Fruit fly (Drosophila melanogaster): ENCODE results near the gene pho.
A peak's percentile ranks its signal among the peaks of the same experiment; 100 is the strongest.

Gene pho

dm6 chr4:1182809-1183208, 1.4 kb upstream of the pho start:
- TF ChIP-seq Eip75B (GFP tag; optimal IDR thresholded peaks at IDR 0.05) (no peak), CG15336 (GFP tag; IDR thresholded peaks at IDR 0.05) (no peak), net (GFP tag; optimal IDR thresholded peaks at IDR 0.05) (no peak), svp (GFP tag) (no peak), CG10669 (GFP tag; optimal IDR thresholded peaks at IDR 0.05) (no peak)

DNA sequence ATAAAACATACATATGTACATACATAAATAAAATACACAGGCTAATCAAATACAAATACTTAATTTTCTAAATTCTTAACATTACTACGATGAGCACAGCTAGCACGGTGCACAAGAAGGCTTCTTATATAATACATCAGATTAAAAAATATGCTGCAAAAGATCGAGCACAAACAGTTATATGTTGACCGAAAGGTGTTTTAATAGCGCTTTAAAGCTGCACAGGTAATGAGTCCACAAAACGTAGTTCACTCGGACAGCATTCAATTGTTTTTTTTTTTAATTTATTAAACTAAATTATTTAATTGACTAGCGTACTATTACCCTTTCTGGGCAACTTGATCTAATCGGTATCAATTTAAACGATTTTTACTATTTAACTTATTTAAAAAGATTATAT, 6.3 kb downstream of the pho start:
- no peak for TF ChIP-seq Lpt (GFP tag; optimal IDR thresholded peaks at IDR 0.05)
- no peak for TF ChIP-seq topi (GFP tag; optimal IDR thresholded peaks at IDR 0.05)
- TF ChIP-seq CG32006 (GFP tag; optimal IDR thresholded peaks at IDR 0.05) = no peak
- TF ChIP-seq CG6854 (GFP tag; optimal IDR thresholded peaks at IDR 0.05) = no peak
- no peak for TF ChIP-seq Sox15 (GFP tag; optimal IDR thresholded peaks at IDR 0.05)
- no peak for TF ChIP-seq CG10631 (GFP tag; optimal IDR thresholded peaks at IDR 0.05)

dm6 chr4:1162058-1162457, 19.4 kb downstream of the pho start, which contains the start of gene CG32017:
TSS of gene CG32017 (minus strand) at chr4:1162158.
- TF ChIP-seq CG6792 (GFP tag; optimal IDR thresholded peaks at IDR 0.05) = no peak
- no peak for TF ChIP-seq Hr38 (GFP tag; optimal IDR thresholded peaks at IDR 0.05)

DNA sequence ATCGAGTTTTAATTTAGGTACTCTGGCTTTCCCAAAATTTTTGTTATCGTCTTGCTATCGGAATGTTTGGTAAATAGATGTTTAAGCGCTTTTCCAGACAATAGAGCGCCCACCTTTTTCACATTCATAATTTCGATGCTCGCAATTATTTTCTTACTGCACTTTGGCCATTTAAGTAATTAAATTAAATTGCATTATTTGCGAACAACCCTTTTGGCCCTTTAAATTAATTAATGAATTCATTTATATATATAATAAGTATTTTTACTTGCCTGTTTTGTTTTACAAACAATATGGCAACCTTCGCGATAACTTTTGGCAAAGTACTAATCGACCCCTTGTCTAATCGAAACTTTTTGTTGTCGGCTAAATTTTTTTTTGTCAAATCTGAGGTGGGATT, 25.1 kb downstream of the pho start:
- TF ChIP-seq fd59A (GFP tag; optimal IDR thresholded peaks at IDR 0.05) = no peak
- TF ChIP-seq CG16779 (tag; optimal IDR thresholded peaks at IDR 0.05) = no peak
- TF ChIP-seq Ets96B (tag; optimal IDR thresholded peaks at IDR 0.05) = no peak

DNA sequence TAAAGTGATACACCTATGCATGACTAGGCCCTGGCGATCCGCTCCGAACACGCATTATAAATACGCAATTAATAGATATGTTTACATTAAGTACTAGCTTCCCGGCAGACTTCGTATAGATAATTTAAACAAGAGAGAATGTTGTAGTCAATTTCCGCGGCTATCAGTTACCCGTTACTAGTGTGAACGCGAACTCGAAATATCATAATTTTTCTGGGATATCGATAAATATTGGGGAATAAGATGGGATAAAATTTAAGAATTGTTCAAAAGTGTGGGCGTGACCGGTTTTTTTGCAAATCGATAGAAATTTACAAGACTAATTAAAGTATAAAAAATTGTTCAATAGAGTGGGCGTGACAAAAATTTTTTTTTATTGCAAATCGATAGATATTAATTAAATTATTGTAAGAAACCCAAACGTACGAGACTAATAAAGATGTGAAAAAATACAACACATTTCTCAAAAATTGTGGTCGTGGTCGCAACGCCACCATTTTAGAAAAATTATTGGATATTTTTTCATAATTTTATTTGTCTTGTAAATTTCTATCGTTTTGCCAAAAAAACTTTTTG, 33.4 kb downstream of the pho start:
- TF ChIP-seq Sox102F (GFP tag; optimal IDR thresholded peaks at IDR 0.05) (no peak), cyc (GFP tag; optimal IDR thresholded peaks at IDR 0.05) (no peak), CG8319 (GFP tag; optimal IDR thresholded peaks at IDR 0.05) (no peak), OdsH (GFP tag; optimal IDR thresholded peaks at IDR 0.05) (no peak), CG8632 (GFP tag; optimal IDR thresholded peaks at IDR 0.05) (no peak), CG11902 (GFP tag; optimal IDR thresholded peaks at IDR 0.05) (no peak), Hr38 (GFP tag; optimal IDR thresholded peaks at IDR 0.05) (no peak), CG15336 (GFP tag; IDR thresholded peaks at IDR 0.05) (no peak), Sox14 (GFP tag; optimal IDR thresholded peaks at IDR 0.05) (no peak), CG1621 (tag; optimal IDR thresholded peaks at IDR 0.05) (no peak), esn (GFP tag; optimal IDR thresholded peaks at IDR 0.05) (no peak)

- TF ChIP-seq CG6792 (GFP tag; optimal IDR thresholded peaks at IDR 0.05) (no peak), CG16779 (tag; optimal IDR thresholded peaks at IDR 0.05) (no peak), Eip93F (GFP tag; optimal IDR thresholded peaks at IDR 0.05) (no peak), CG6808 (GFP tag; optimal IDR thresholded peaks at IDR 0.05) (no peak), CG8119 (GFP tag; IDR thresholded peaks at IDR 0.05) (no peak), Eip75B (GFP tag; optimal IDR thresholded peaks at IDR 0.05) (no peak)
Measured at dm6 chr4:1147166-1147565, 34.3 kb downstream of the pho start, which contains the start of gene Kif3C. TSS of gene Kif3C (plus strand) at chr4:1147466.

dm6 chr4:1146456-1146855, 35.0 kb downstream of the pho start:
- TF ChIP-seq CG3032 (tag; optimal IDR thresholded peaks at IDR 0.05) (no peak), CG7368 (GFP tag; optimal IDR thresholded peaks at IDR 0.05) (no peak), CG1621 (tag; optimal IDR thresholded peaks at IDR 0.05) (no peak), CG8632 (GFP tag; optimal IDR thresholded peaks at IDR 0.05) (no peak), topi (GFP tag; optimal IDR thresholded peaks at IDR 0.05) (no peak), CG31627 (GFP tag; optimal IDR thresholded peaks at IDR 0.05) (peak; percentile 10), lz (GFP tag; optimal IDR thresholded peaks at IDR 0.05) (peak; percentile 24), Smox (GFP tag; optimal IDR thresholded peaks at IDR 0.05) (no peak), CG10631 (GFP tag; optimal IDR thresholded peaks at IDR 0.05) (no peak), CG11294 (GFP tag; IDR thresholded peaks at IDR 0.05) (no peak), cyc (GFP tag; optimal IDR thresholded peaks at IDR 0.05) (no peak), Sox102F (GFP tag; optimal IDR thresholded peaks at IDR 0.05) (no peak), CG11762 (GFP tag; optimal IDR thresholded peaks at IDR 0.05; ENCODE audit: insufficient read depth) (no peak), CG10669 (GFP tag; optimal IDR thresholded peaks at IDR 0.05) (no peak), CG9139 (GFP tag; optimal IDR thresholded peaks at IDR 0.05) (no peak), CG4318 (GFP tag; optimal IDR thresholded peaks at IDR 0.05) (no peak), pdm3 (GFP tag; optimal IDR thresholded peaks at IDR 0.05) (peak; percentile 4), Sox14 (GFP tag; optimal IDR thresholded peaks at IDR 0.05) (no peak), net (GFP tag; optimal IDR thresholded peaks at IDR 0.05) (no peak), acj6 (GFP tag; optimal IDR thresholded peaks at IDR 0.05) (no peak), Hr4 (GFP tag; optimal IDR thresholded peaks at IDR 0.05) (no peak)

All from whole organism, prepupa.